Worm (Caenorhabditis elegans) whole organism, late embryonic: ENCODE results near the gene dmsr-6.

Experiments
- C38D4.7 ChIP-seq: fragments of 200-800 bp; sonication (Bioruptor generic); optimal IDR thresholded peaks from 2 replicates; lab custom pipeline; 2018; ENCODE audit warnings: mild to moderate bottlenecking, missing genetic modification characterization, moderate library complexity, missing compliant biosample characterization
- F13H6.1 ChIP-seq: sonication (generic microtip); optimal IDR thresholded peaks from 2 replicates; lab custom pipeline; 2016; ENCODE audit warnings: missing genetic modification characterization, missing compliant biosample characterization
- K02D7.2 ChIP-seq: sonication (generic microtip); optimal IDR thresholded peaks from 2 replicates; lab custom pipeline; 2017; ENCODE audit warnings: mild to moderate bottlenecking, missing genetic modification characterization, missing compliant biosample characterization
- K09A11.1 ChIP-seq: sonication (generic microtip); optimal IDR thresholded peaks from 2 replicates; lab custom pipeline; 2017; ENCODE audit warnings: antibody characterized with exemption, mild to moderate bottlenecking, missing genetic modification characterization, missing compliant biosample characterization; ENCODE audit not compliant: insufficient read depth
- T23F11.4 ChIP-seq: fragments of 200-800 bp; sonication (Bioruptor generic); optimal IDR thresholded peaks from 2 replicates; lab custom pipeline; 2018; ENCODE audit warnings: mild to moderate bottlenecking, missing genetic modification characterization, missing compliant biosample characterization
- Y22D7AL.16 ChIP-seq: sonication (generic microtip); optimal IDR thresholded peaks from 2 replicates; lab custom pipeline; 2016; ENCODE audit warnings: missing genetic modification characterization, missing compliant biosample characterization
- ahr-1 ChIP-seq: sonication (generic microtip); optimal IDR thresholded peaks from 2 replicates; lab custom pipeline; 2016; ENCODE audit warnings: missing genetic modification characterization, missing compliant biosample characterization
- ama-1 ChIP-seq: fragments of 150-350 bp; optimal IDR thresholded peaks from 2 replicates; lab custom pipeline; 2014
- ceh-18 ChIP-seq: sonication (generic microtip); optimal IDR thresholded peaks from 2 replicates; lab custom pipeline; 2016; ENCODE audit warnings: missing genetic modification characterization, missing compliant biosample characterization
- ceh-19 ChIP-seq: fragments of 200-800 bp; sonication (Bioruptor generic); optimal IDR thresholded peaks from 2 replicates; lab custom pipeline; 2018; ENCODE audit warnings: mild to moderate bottlenecking, missing genetic modification characterization, missing compliant biosample characterization
- ceh-22 ChIP-seq: sonication (generic microtip); optimal IDR thresholded peaks from 2 replicates; lab custom pipeline; 2017; ENCODE audit warnings: missing biosample characterization, missing genetic modification characterization
- ceh-30 ChIP-seq: fragments of 150-350 bp; optimal IDR thresholded peaks from 2 replicates; lab custom pipeline; 2014; ENCODE audit warnings: missing biosample characterization, missing genetic modification characterization
- ceh-45 ChIP-seq: fragments of 200-800 bp; sonication (Bioruptor generic); IDR thresholded peaks from 2 replicates; pipeline ENCODE4 v1.3.6; 2022; ENCODE audit warnings: missing genetic modification reagents, missing genetic modification characterization, missing compliant biosample characterization
- ceh-9 ChIP-seq: sonication (generic microtip); optimal IDR thresholded peaks from 2 replicates; lab custom pipeline; 2016; ENCODE audit warnings: mild to moderate bottlenecking, missing genetic modification characterization, inconsistent platforms, missing compliant biosample characterization
- che-1 ChIP-seq: sonication (generic microtip); optimal IDR thresholded peaks from 2 replicates; lab custom pipeline; 2016; ENCODE audit warnings: mild to moderate bottlenecking, missing genetic modification characterization, missing compliant biosample characterization
- dmd-4 ChIP-seq: sonication (generic microtip); optimal IDR thresholded peaks from 2 replicates; lab custom pipeline; 2016; ENCODE audit warnings: borderline replicate concordance, missing genetic modification characterization, missing compliant biosample characterization
- dve-1 ChIP-seq: sonication (generic microtip); optimal IDR thresholded peaks from 2 replicates; lab custom pipeline; 2017; ENCODE audit warnings: antibody characterized with exemption, mild to moderate bottlenecking, missing genetic modification characterization, missing compliant biosample characterization
- elt-2 ChIP-seq: sonication (generic microtip); optimal IDR thresholded peaks from 2 replicates; lab custom pipeline; 2016; ENCODE audit warnings: missing genetic modification reagents, missing genetic modification characterization, missing compliant biosample characterization
- elt-4 ChIP-seq: sonication (generic microtip); optimal IDR thresholded peaks from 2 replicates; lab custom pipeline; 2016; ENCODE audit warnings: missing genetic modification characterization, missing compliant biosample characterization
- ets-4 ChIP-seq: sonication (generic microtip); optimal IDR thresholded peaks from 2 replicates; lab custom pipeline; 2016; ENCODE audit warnings: missing genetic modification characterization, missing compliant biosample characterization
- fax-1 ChIP-seq: sonication (generic microtip); optimal IDR thresholded peaks from 2 replicates; lab custom pipeline; 2016; ENCODE audit warnings: missing genotype, missing genetic modification characterization, missing compliant biosample characterization
- fkh-10 ChIP-seq: fragments of 150-350 bp; optimal IDR thresholded peaks from 2 replicates; lab custom pipeline; 2014; ENCODE audit warnings: missing biosample characterization, missing genetic modification reagents, missing genetic modification characterization
- fkh-6 ChIP-seq: sonication (generic microtip); optimal IDR thresholded peaks from 2 replicates; lab custom pipeline; 2016; ENCODE audit warnings: missing genetic modification characterization, missing compliant biosample characterization
- hlh-13 ChIP-seq: fragments of 200-800 bp; sonication (Bioruptor generic); optimal IDR thresholded peaks from 2 replicates; lab custom pipeline; 2018; ENCODE audit warnings: mild to moderate bottlenecking, missing genetic modification characterization, missing compliant biosample characterization
- hlh-6 ChIP-seq: sonication (generic microtip); optimal IDR thresholded peaks from 2 replicates; lab custom pipeline; 2016; ENCODE audit warnings: missing genotype, missing genetic modification characterization, missing compliant biosample characterization
- hlh-8 ChIP-seq: sonication (generic microtip); optimal IDR thresholded peaks from 2 replicates; lab custom pipeline; 2016; ENCODE audit warnings: missing genotype, missing genetic modification characterization, missing compliant biosample characterization
- lim-6 ChIP-seq: sonication (generic microtip); optimal IDR thresholded peaks from 2 replicates; lab custom pipeline; 2016; ENCODE audit warnings: missing genetic modification characterization, missing compliant biosample characterization
- lin-11 ChIP-seq: fragments of 200-800 bp; sonication (Bioruptor generic); optimal IDR thresholded peaks from 2 replicates; lab custom pipeline; 2018; ENCODE audit warnings: mild to moderate bottlenecking, missing genetic modification characterization, missing compliant biosample characterization
- mec-3 ChIP-seq: sonication (generic microtip); optimal IDR thresholded peaks from 2 replicates; lab custom pipeline; 2016; ENCODE audit warnings: borderline replicate concordance, missing genetic modification characterization, missing compliant biosample characterization
- nfya-1 ChIP-seq: sonication (generic microtip); optimal IDR thresholded peaks from 2 replicates; lab custom pipeline; 2017; ENCODE audit warnings: missing genetic modification characterization, mild to moderate bottlenecking, missing compliant biosample characterization, antibody characterized with exemption, moderate library complexity
- nhr-11 ChIP-seq: fragments of 150-350 bp; optimal IDR thresholded peaks from 2 replicates; lab custom pipeline; 2014; ENCODE audit warnings: missing biosample characterization, missing genetic modification characterization
- odd-2 ChIP-seq: sonication (generic microtip); optimal IDR thresholded peaks from 2 replicates; lab custom pipeline; 2017; ENCODE audit warnings: antibody characterized with exemption, mild to moderate bottlenecking, missing genetic modification characterization, missing compliant biosample characterization
- pag-3 ChIP-seq: sonication (generic microtip); optimal IDR thresholded peaks from 2 replicates; lab custom pipeline; 2016; ENCODE audit warnings: missing compliant biosample characterization, missing genetic modification characterization, borderline replicate concordance
- pat-9 ChIP-seq: fragments of 200-800 bp; sonication (Bioruptor generic); optimal IDR thresholded peaks from 2 replicates; lab custom pipeline; 2018; ENCODE audit warnings: mild to moderate bottlenecking, missing genetic modification characterization, moderate library complexity, missing compliant biosample characterization
- pha-2 ChIP-seq: sonication (generic microtip); optimal IDR thresholded peaks from 2 replicates; lab custom pipeline; 2017; ENCODE audit warnings: mild to moderate bottlenecking, missing genetic modification characterization, missing compliant biosample characterization
- pha-4 ChIP-seq: fragments of 150-350 bp; optimal IDR thresholded peaks from 2 replicates; lab custom pipeline; 2018; ENCODE audit warnings: missing biosample characterization, missing genetic modification reagents, missing genetic modification characterization
- pqm-1 ChIP-seq: sonication (generic microtip); optimal IDR thresholded peaks from 2 replicates; lab custom pipeline; 2016; ENCODE audit warnings: missing genetic modification characterization, missing compliant biosample characterization
- pros-1 ChIP-seq: fragments of 150-350 bp; optimal IDR thresholded peaks from 2 replicates; lab custom pipeline; 2014; ENCODE audit warnings: missing biosample characterization, missing genetic modification reagents, missing genetic modification characterization
- ref-2 ChIP-seq: sonication (generic microtip); optimal IDR thresholded peaks from 2 replicates; lab custom pipeline; 2016; ENCODE audit warnings: missing genetic modification characterization, missing compliant biosample characterization
- sox-4 ChIP-seq: sonication (generic microtip); optimal IDR thresholded peaks from 2 replicates; lab custom pipeline; 2017; ENCODE audit warnings: mild to moderate bottlenecking, missing genetic modification characterization, inconsistent platforms, missing compliant biosample characterization
- syd-9 ChIP-seq: sonication (generic microtip); optimal IDR thresholded peaks from 2 replicates; lab custom pipeline; 2016; ENCODE audit warnings: mild to moderate bottlenecking, missing genetic modification characterization, moderate library complexity, missing compliant biosample characterization
- tbx-7 ChIP-seq: sonication (generic microtip); optimal IDR thresholded peaks from 2 replicates; lab custom pipeline; 2016; ENCODE audit warnings: missing genotype, missing genetic modification characterization, missing compliant biosample characterization
- ttx-3 ChIP-seq: sonication (generic microtip); optimal IDR thresholded peaks from 2 replicates; lab custom pipeline; 2016; ENCODE audit warnings: missing genetic modification reagents, missing genetic modification characterization, missing compliant biosample characterization
- unc-3 ChIP-seq, 2 experiments: fragments of 200-800 bp in 1 of 2; sonication (Bioruptor generic) in 1 of 2; sonication (generic microtip) in 1 of 2; conservative IDR thresholded peaks in 1 of 2; optimal IDR thresholded peaks in 1 of 2; 2 replicates each; pipeline versions ENCODE4 v1.3.6 to Lab custom; 2016 to 2022; ENCODE audit warnings: missing compliant biosample characterization in 2 of 2, missing genetic modification characterization in 2 of 2, missing genetic modification reagents in 1 of 2
- unc-55 ChIP-seq: sonication (generic microtip); optimal IDR thresholded peaks from 2 replicates; lab custom pipeline; 2017; ENCODE audit warnings: missing biosample characterization, missing genetic modification reagents, missing genetic modification characterization
- unc-86 ChIP-seq: sonication (generic microtip); optimal IDR thresholded peaks from 2 replicates; lab custom pipeline; 2016; ENCODE audit warnings: missing genetic modification characterization, missing compliant biosample characterization
- zip-5 ChIP-seq: sonication (generic microtip); optimal IDR thresholded peaks from 2 replicates; lab custom pipeline; 2016; ENCODE audit warnings: missing genetic modification characterization, missing compliant biosample characterization

dmsr-6 gene

ce11 chrII:14496809-14497208, 41.4 kb downstream of the dmsr-6 start (continued):
- TF ChIP-seq nfya-1 (tag; lab: Kevin White, UChicago) (peak; percentile 77), K09A11.1 (peak; percentile 89), pros-1 (tag; lab: Kevin White, UChicago) (peak; percentile 15), Y22D7AL.16 (tag; lab: Kevin White, UChicago) (peak; percentile 71), T23F11.4 (peak; percentile 74), pha-2 (tag; lab: Kevin White, UChicago) (peak; percentile 88), syd-9 (tag; lab: Kevin White, UChicago) (peak; percentile 59), unc-55 (GFP tag; lab: Kevin White, UChicago) (no peak), unc-86 (tag; lab: Kevin White, UChicago) (peak; percentile 72), tbx-7 (peak; percentile 53), hlh-6 (peak; percentile 91), hlh-8 (tag; lab: Kevin White, UChicago) (peak; percentile 63), ttx-3 (peak; percentile 80), sox-4 (tag; lab: Kevin White, UChicago) (peak; percentile 80), odd-2 (peak; percentile 58), dmd-4 (tag; lab: Kevin White, UChicago) (peak; percentile 75), ceh-30 (tag; lab: Kevin White, UChicago) (peak; percentile 73), lin-11 (tag; lab: Kevin White, UChicago) (peak; percentile 80), ahr-1 (tag; lab: Kevin White, UChicago) (peak; percentile 74), C38D4.7 (peak; percentile 82), unc-3 (GFP tag; conservative IDR thresholded peaks at IDR 0.05; lab: Robert Waterston, UW) (peak; percentile 78), unc-3 (tag; optimal IDR thresholded peaks at IDR 0.05; lab: Kevin White, UChicago) (peak; percentile 80), K02D7.2 (tag; lab: Kevin White, UChicago) (peak; percentile 82), ceh-22 (tag; lab: Kevin White, UChicago) (peak; percentile 35), pat-9 (tag; lab: Kevin White, UChicago) (peak; percentile 90), che-1 (tag; lab: Kevin White, UChicago) (peak; percentile 86), ceh-45 (GFP tag; lab: Robert Waterston, UW) (no peak), F13H6.1 (peak; percentile 73), ceh-9 (tag; lab: Kevin White, UChicago) (peak; percentile 43), hlh-13 (GFP tag; lab: Kevin White, UChicago) (peak; percentile 75), pha-4 (tag; lab: Kevin White, UChicago) (no peak), ama-1 (lab: Kevin White, UChicago) (no peak), ets-4 (tag; lab: Kevin White, UChicago) (peak; percentile 63), lim-6 (tag; lab: Kevin White, UChicago) (no peak), pag-3 (tag; lab: Kevin White, UChicago) (peak; percentile 4), ref-2 (tag; lab: Kevin White, UChicago) (peak; percentile 83), fkh-6 (peak; percentile 85), ceh-19 (GFP tag; lab: Kevin White, UChicago) (peak; percentile 82), elt-2 (tag; lab: Kevin White, UChicago) (peak; percentile 93)
- TF ChIP-seq, all 69 proteins: peak for 60

- TF ChIP-seq ceh-30 (tag; lab: Kevin White, UChicago) = no peak
- no peak for TF ChIP-seq nhr-11 (tag; lab: Kevin White, UChicago)
- TF ChIP-seq T23F11.4 = no peak
- TF ChIP-seq dve-1 (tag; lab: Kevin White, UChicago) = no peak
- no peak for TF ChIP-seq pqm-1 (tag; lab: Kevin White, UChicago)
- no peak for TF ChIP-seq fkh-10 (GFP tag; lab: Kevin White, UChicago)
- no peak for TF ChIP-seq hlh-8 (tag; lab: Kevin White, UChicago)
- TF ChIP-seq mec-3 (tag; lab: Kevin White, UChicago) = no peak
- TF ChIP-seq elt-4 (tag; lab: Kevin White, UChicago) = no peak
- no peak for TF ChIP-seq pag-3 (tag; lab: Kevin White, UChicago)
- TF ChIP-seq ceh-18 (tag; lab: Kevin White, UChicago) = no peak
- no peak for TF ChIP-seq pha-2 (tag; lab: Kevin White, UChicago)
- no peak for TF ChIP-seq unc-55 (GFP tag; lab: Kevin White, UChicago)
- no peak for TF ChIP-seq fax-1 (tag; lab: Kevin White, UChicago)
- TF ChIP-seq zip-5 = no peak
- TF ChIP-seq C38D4.7 = no peak
- TF ChIP-seq, all 69 proteins: peak for 0
These were observed 42.4 kb downstream of the dmsr-6 start, which contains the start of gene dhs-8 for ce11 chrII:14497848-14498247. Gene dhs-8 (plus strand): TSS chrII:14498026.
